Worm (Caenorhabditis elegans) whole organism, L4 larva: ENCODE results near the gene lido-4.

Experiments used
- D1046.2 ChIP-seq: fragments of 200-800 bp; sonication (Bioruptor generic); IDR thresholded peaks from 2 replicates; pipeline ENCODE4 v1.3.6; 2022; ENCODE audit warnings: missing genetic modification characterization, missing compliant biosample characterization
- F10B5.3 ChIP-seq: sonication (generic microtip); optimal IDR thresholded peaks from 2 replicates; lab custom pipeline; 2016; ENCODE audit warnings: mild to moderate bottlenecking, missing genetic modification characterization, missing compliant biosample characterization
- F44E2.7 ChIP-seq: fragments of 200-800 bp; sonication (Bioruptor generic); IDR thresholded peaks from 2 replicates; pipeline ENCODE4 v2.1.2; 2022; ENCODE audit warnings: missing genetic modification characterization, missing compliant biosample characterization
- F49E8.2 ChIP-seq: sonication (generic microtip); optimal IDR thresholded peaks from 2 replicates; lab custom pipeline; 2016; ENCODE audit warnings: missing compliant biosample characterization, mild to moderate bottlenecking, missing genetic modification characterization, borderline replicate concordance
- Y48G9A.11 ChIP-seq: fragments of 200-800 bp; sonication (Bioruptor generic); IDR thresholded peaks from 2 replicates; pipeline ENCODE4 v1.3.6; 2022; ENCODE audit warnings: missing genetic modification reagents, missing genetic modification characterization, missing compliant biosample characterization
- aha-1 ChIP-seq: fragments of 150-350 bp; peaks from one replicate; lab custom pipeline; 2014; ENCODE audit warnings: missing biosample characterization, missing genetic modification characterization
- aly-2 ChIP-seq: sonication (generic microtip); optimal IDR thresholded peaks from 2 replicates; lab custom pipeline; 2018; ENCODE audit warnings: missing biosample characterization, missing genetic modification characterization
- arid-1 ChIP-seq: fragments of 200-800 bp; sonication (Bioruptor generic); conservative IDR thresholded peaks from 2 replicates; pipeline ENCODE4 v1.3.6; 2022; ENCODE audit warnings: missing genetic modification reagents, missing genetic modification characterization, missing compliant biosample characterization
- ceh-20 ChIP-seq: fragments of 200-800 bp; sonication (Bioruptor generic); IDR thresholded peaks from 2 replicates; pipeline ENCODE4 v1.3.6; 2022; ENCODE audit warnings: missing genetic modification reagents, missing genetic modification characterization, missing compliant biosample characterization
- daf-16 ChIP-seq, 3 experiments: sonication (generic microtip); optimal IDR thresholded peaks; 2 replicates each; lab custom pipeline; 2016 to 2017; ENCODE audit warnings: missing genetic modification characterization in 3 of 3, missing genetic modification reagents in 3 of 3, mild to moderate bottlenecking in 2 of 3, missing compliant biosample characterization in 2 of 3, missing biosample characterization in 1 of 3, moderate library complexity in 1 of 3
- daf-19 ChIP-seq: fragments of 200-800 bp; sonication (Bioruptor generic); conservative IDR thresholded peaks from 2 replicates; pipeline ENCODE4 v1.3.6; 2022; ENCODE audit warnings: missing genetic modification characterization, missing compliant biosample characterization
- dmd-6 ChIP-seq: fragments of 200-800 bp; sonication (Bioruptor generic); IDR thresholded peaks from 2 replicates; pipeline ENCODE4 v1.3.6; 2022; ENCODE audit warnings: missing genetic modification reagents, missing genetic modification characterization, missing compliant biosample characterization
- dmd-8 ChIP-seq: fragments of 200-800 bp; sonication (Bioruptor generic); IDR thresholded peaks from 2 replicates; pipeline ENCODE4 v1.3.6; 2022; ENCODE audit warnings: missing genetic modification characterization, missing compliant biosample characterization
- dmd-9 ChIP-seq: fragments of 200-800 bp; sonication (Bioruptor generic); IDR thresholded peaks from 2 replicates; pipeline ENCODE4 v1.3.6; 2022; ENCODE audit warnings: missing genetic modification reagents, missing genetic modification characterization, missing compliant biosample characterization
- dpl-1 ChIP-seq: fragments of 150-350 bp; optimal IDR thresholded peaks from 2 replicates; lab custom pipeline; 2014; ENCODE audit warnings: missing biosample characterization, missing genetic modification reagents, missing genetic modification characterization
- dve-1 ChIP-seq: sonication (generic microtip); optimal IDR thresholded peaks from 2 replicates; lab custom pipeline; 2017; ENCODE audit warnings: antibody characterized with exemption, mild to moderate bottlenecking, missing genetic modification characterization, missing compliant biosample characterization; ENCODE audit not compliant: insufficient read depth
- egl-27 ChIP-seq: sonication (generic microtip); optimal IDR thresholded peaks from 3 replicates; lab custom pipeline; 2017; ENCODE audit warnings: missing biosample characterization, missing genetic modification reagents, missing genetic modification characterization
- hlh-11 ChIP-seq: fragments of 200-800 bp; sonication (Bioruptor generic); optimal IDR thresholded peaks from 2 replicates; lab custom pipeline; 2018; ENCODE audit warnings: mild to moderate bottlenecking, missing genetic modification characterization, missing compliant biosample characterization
- hlh-30 ChIP-seq: sonication (generic microtip); optimal IDR thresholded peaks from 2 replicates; lab custom pipeline; 2017; ENCODE audit warnings: antibody characterized with exemption, mild to moderate bottlenecking, missing genetic modification characterization, missing compliant biosample characterization; ENCODE audit not compliant: insufficient read depth
- hmg-1.1 ChIP-seq: fragments of 200-800 bp; sonication (Bioruptor generic); IDR thresholded peaks from 2 replicates; pipeline ENCODE4 v1.3.6; 2022; ENCODE audit warnings: missing genetic modification reagents, missing genetic modification characterization, missing compliant biosample characterization
- jun-1 ChIP-seq: fragments of 150-350 bp; optimal IDR thresholded peaks from 2 replicates; lab custom pipeline; 2014; ENCODE audit warnings: missing biosample characterization, missing genetic modification reagents, missing genetic modification characterization
- lin-1 ChIP-seq: fragments of 200-800 bp; sonication (Bioruptor generic); IDR thresholded peaks from 2 replicates; pipeline ENCODE4 v1.3.6; 2022; ENCODE audit warnings: missing genetic modification reagents, missing genetic modification characterization, missing compliant biosample characterization
- lsy-2 ChIP-seq, 2 experiments: fragments of 150-350 bp in 1 of 2; sonication (generic microtip) in 1 of 2; optimal IDR thresholded peaks; 2 replicates each; lab custom pipeline; 2014 to 2017; ENCODE audit warnings: missing biosample characterization in 2 of 2, missing genetic modification characterization in 2 of 2
- madf-9 ChIP-seq: fragments of 200-800 bp; sonication (Bioruptor generic); conservative IDR thresholded peaks from 2 replicates; pipeline ENCODE4 v1.3.6; 2022; ENCODE audit warnings: missing genetic modification reagents, missing genetic modification characterization, missing compliant biosample characterization
- mdl-1 ChIP-seq, 2 experiments: fragments of 150-350 bp in 1 of 2; sonication (generic microtip) in 1 of 2; optimal IDR thresholded peaks; 2 replicates each; lab custom pipeline; 2014 to 2017; ENCODE audit warnings: missing biosample characterization in 2 of 2, missing genetic modification characterization in 2 of 2
- mep-1 ChIP-seq: fragments of 150-350 bp; sonication (generic microtip); optimal IDR thresholded peaks from 3 replicates; lab custom pipeline; 2014; ENCODE audit warnings: missing biosample characterization, missing genetic modification characterization
- nhr-10 ChIP-seq: fragments of 150-350 bp; optimal IDR thresholded peaks from 2 replicates; lab custom pipeline; 2014; ENCODE audit warnings: missing biosample characterization, missing genetic modification characterization
- nhr-102 ChIP-seq: sonication (generic microtip); optimal IDR thresholded peaks from 2 replicates; lab custom pipeline; 2016; ENCODE audit warnings: mild to moderate bottlenecking, missing genetic modification characterization, moderate library complexity, missing compliant biosample characterization
- nhr-11 ChIP-seq: fragments of 150-350 bp; optimal IDR thresholded peaks from 2 replicates; lab custom pipeline; 2014; ENCODE audit warnings: missing biosample characterization, missing genetic modification characterization
- nhr-237 ChIP-seq: sonication (generic microtip); optimal IDR thresholded peaks from 2 replicates; lab custom pipeline; 2017; ENCODE audit warnings: missing biosample characterization, missing genetic modification characterization
- nhr-25 ChIP-seq: sonication (generic microtip); optimal IDR thresholded peaks from 2 replicates; lab custom pipeline; 2017; ENCODE audit warnings: missing genetic modification characterization, mild to moderate bottlenecking, missing compliant biosample characterization, antibody characterized with exemption, moderate library complexity, borderline replicate concordance; ENCODE audit not compliant: insufficient read depth
- nhr-28 ChIP-seq: fragments of 150-350 bp; optimal IDR thresholded peaks from 2 replicates; lab custom pipeline; 2014; ENCODE audit warnings: missing biosample characterization, missing genetic modification characterization
- nhr-42 ChIP-seq: fragments of 200-800 bp; sonication (Bioruptor generic); IDR thresholded peaks from 2 replicates; pipeline ENCODE4 v1.3.6; 2022; ENCODE audit warnings: missing genetic modification characterization, missing compliant biosample characterization
- nhr-48 ChIP-seq: sonication (generic microtip); optimal IDR thresholded peaks from 2 replicates; lab custom pipeline; 2016; ENCODE audit warnings: mild to moderate bottlenecking, missing genetic modification characterization, missing compliant biosample characterization
- nhr-6 ChIP-seq: fragments of 150-350 bp; optimal IDR thresholded peaks from 2 replicates; lab custom pipeline; 2014; ENCODE audit warnings: missing biosample characterization, missing genetic modification characterization
- nhr-77 ChIP-seq: fragments of 150-350 bp; optimal IDR thresholded peaks from 2 replicates; lab custom pipeline; 2014; ENCODE audit warnings: missing biosample characterization, missing genetic modification characterization
- pha-4 ChIP-seq, 2 experiments: fragments of 150-350 bp in 1 of 2; fragments of 200-800 bp in 1 of 2; sonication (Bioruptor generic) in 1 of 2; IDR thresholded peaks in 1 of 2; optimal IDR thresholded peaks in 1 of 2; 2 replicates each; pipeline versions ENCODE4 v1.3.6 to Lab custom; 2014 to 2022; ENCODE audit warnings: missing genetic modification characterization in 2 of 2, missing genetic modification reagents in 2 of 2, missing biosample characterization in 1 of 2, missing compliant biosample characterization in 1 of 2
- php-3 ChIP-seq: fragments of 200-800 bp; sonication (Bioruptor generic); IDR thresholded peaks from 2 replicates; pipeline ENCODE4 v1.3.6; 2022; ENCODE audit warnings: missing genetic modification reagents, missing genetic modification characterization, missing compliant biosample characterization
- pqm-1 ChIP-seq: sonication (generic microtip); optimal IDR thresholded peaks from 2 replicates; lab custom pipeline; 2017; ENCODE audit warnings: missing biosample characterization, missing genetic modification characterization
- rbr-2 ChIP-seq: sonication (generic microtip); optimal IDR thresholded peaks from 2 replicates; lab custom pipeline; 2016; ENCODE audit warnings: missing genotype, missing genetic modification characterization, missing compliant biosample characterization
- sdz-12 ChIP-seq: fragments of 200-800 bp; sonication (Bioruptor generic); optimal IDR thresholded peaks from 2 replicates; lab custom pipeline; 2018; ENCODE audit warnings: mild to moderate bottlenecking, missing genetic modification characterization, missing compliant biosample characterization
- skn-1 ChIP-seq: fragments of 150-350 bp; optimal IDR thresholded peaks from 2 replicates; lab custom pipeline; 2014; ENCODE audit warnings: missing biosample characterization, missing genetic modification characterization
- spr-1 ChIP-seq: sonication (generic microtip); optimal IDR thresholded peaks from 2 replicates; lab custom pipeline; 2016; ENCODE audit warnings: mild to moderate bottlenecking, missing genetic modification characterization, missing compliant biosample characterization
- unc-62 ChIP-seq, 3 experiments: fragments of 150-350 bp in 1 of 3; sonication (generic microtip); optimal IDR thresholded peaks in 2 of 3; peaks in 1 of 3; 1 replicate in 1 of 3; 2 replicates in 2 of 3; lab custom pipeline; 2014 to 2017; ENCODE audit warnings: missing biosample characterization in 3 of 3, missing genetic modification characterization in 3 of 3, missing genetic modification reagents in 3 of 3, missing genotype in 1 of 3
- zag-1 ChIP-seq: fragments of 150-350 bp; optimal IDR thresholded peaks from 2 replicates; lab custom pipeline; 2014; ENCODE audit warnings: missing biosample characterization, missing genetic modification characterization
- zfp-3 ChIP-seq: fragments of 200-800 bp; sonication (Bioruptor generic); conservative IDR thresholded peaks from 2 replicates; pipeline ENCODE4 v1.3.6; 2022; ENCODE audit warnings: missing genetic modification reagents, missing genetic modification characterization, missing compliant biosample characterization

Gene lido-4

ce11 chrX:17138060-17138557 lies 30.5 kb upstream of the lido-4 start, which contains the start of gene cnp-3 (continued):
- TF ChIP-seq arid-1 (GFP tag; lab: Robert Waterston, UW), result no peak
- no peak for TF ChIP-seq pha-4 (GFP tag; IDR thresholded peaks at IDR 0.05; lab: Robert Waterston, UW)
- TF ChIP-seq pha-4 (tag; optimal IDR thresholded peaks at IDR 0.05; lab: Kevin White, UChicago), result no peak
- peak; percentile 81 for TF ChIP-seq hlh-11 (tag; lab: Kevin White, UChicago)
- no peak for TF ChIP-seq nhr-10 (tag; lab: Kevin White, UChicago)
- no peak for TF ChIP-seq F49E8.2
- peak; percentile 5 for TF ChIP-seq nhr-48 (tag; lab: Kevin White, UChicago)
- TF ChIP-seq nhr-42 (GFP tag; lab: Robert Waterston, UW), result no peak
- TF ChIP-seq nhr-102 (tag; lab: Kevin White, UChicago), result peak; percentile 11
- TF ChIP-seq D1046.2 (GFP tag; lab: Robert Waterston, UW), result no peak
- TF ChIP-seq F44E2.7 (GFP tag; lab: Robert Waterston, UW), result no peak
- no peak for TF ChIP-seq dmd-8 (GFP tag; lab: Robert Waterston, UW)

- TF ChIP-seq F10B5.3 (tag; lab: Kevin White, UChicago), result no peak
- TF ChIP-seq dpl-1 (GFP tag; lab: Kevin White, UChicago), result no peak
- peak; percentile 37 for TF ChIP-seq nhr-102 (tag; lab: Kevin White, UChicago)
- TF ChIP-seq aha-1 (tag; lab: Kevin White, UChicago), result peak; percentile 98
- no peak for TF ChIP-seq sdz-12
- TF ChIP-seq skn-1, result no peak
- peak; percentile 70 for TF ChIP-seq mep-1 (tag; lab: Kevin White, UChicago)
- no peak for TF ChIP-seq spr-1
- peak; percentile 52 for TF ChIP-seq hlh-30 (tag; lab: Kevin White, UChicago)
- no peak for TF ChIP-seq nhr-6 (tag; lab: Kevin White, UChicago)
- no peak for TF ChIP-seq ceh-20 (GFP tag; lab: Robert Waterston, UW)
- peak in 1 of 2 experiments; percentile 47 for TF ChIP-seq lsy-2 (tag; optimal IDR thresholded peaks at IDR 0.05; lab: Kevin White, UChicago)
- no peak for TF ChIP-seq nhr-11
- no peak for TF ChIP-seq madf-9 (GFP tag; lab: Robert Waterston, UW)
- TF ChIP-seq nhr-28 (tag; lab: Kevin White, UChicago), result peak; percentile 59
- peak; percentile 34 for TF ChIP-seq pqm-1 (tag; lab: Kevin White, UChicago)
- peak; percentile 85 for TF ChIP-seq dve-1 (tag; lab: Kevin White, UChicago)
- no peak for TF ChIP-seq aly-2 (tag; lab: Kevin White, UChicago)
- TF ChIP-seq hlh-11 (tag; lab: Kevin White, UChicago), result peak; percentile 41
- TF ChIP-seq zfp-3 (GFP tag; lab: Robert Waterston, UW), result 0 out of 2 replicates have a peak, but pooled peaks have one; percentile 35
- TF ChIP-seq unc-62 (GFP tag; optimal IDR thresholded peaks at IDR 0.05 in 1 of 2; lab: Kevin White, UChicago), result peak in 1 of 2 experiments; percentile 75
- no peak for TF ChIP-seq unc-62 (tag; optimal IDR thresholded peaks at IDR 0.05; lab: Kevin White, UChicago)
- TF ChIP-seq dmd-6, result peak; percentile 37; the same call in 1 of the 2 replicates
- TF ChIP-seq Y48G9A.11 (GFP tag; lab: Robert Waterston, UW), result no peak
- no peak for TF ChIP-seq daf-16 (GFP tag; optimal IDR thresholded peaks at IDR 0.05; lab: Kevin White, UChicago)
- peak; percentile 73 for TF ChIP-seq daf-16 (tag; optimal IDR thresholded peaks at IDR 0.05; lab: Kevin White, UChicago)
- peak; percentile 56 for TF ChIP-seq nhr-77 (tag; lab: Kevin White, UChicago)
- 0 out of 2 replicates have a peak, but pooled peaks have one; percentile 10 for TF ChIP-seq lin-1 (GFP tag; lab: Robert Waterston, UW)
- 0 out of 2 replicates have a peak, but pooled peaks have one; percentile 0 for TF ChIP-seq php-3 (GFP tag; lab: Robert Waterston, UW)
These were observed 28.1 kb upstream of the lido-4 start for ce11 chrX:17135704-17136103.

- TF ChIP-seq nhr-25 (tag; lab: Kevin White, UChicago) (no peak), mdl-1 (tag; optimal IDR thresholded peaks at IDR 0.05; lab: Kevin White, UChicago) (no peak), nhr-237 (tag; lab: Kevin White, UChicago) (no peak), dmd-9 (GFP tag; lab: Robert Waterston, UW) (no peak), mep-1 (tag; lab: Kevin White, UChicago) (no peak), php-3 (GFP tag; lab: Robert Waterston, UW) (no peak), nhr-10 (tag; lab: Kevin White, UChicago) (no peak), hmg-1.1 (GFP tag; lab: Robert Waterston, UW) (no peak), zag-1 (tag; lab: Kevin White, UChicago) (no peak), F49E8.2 (no peak), egl-27 (tag; lab: Kevin White, UChicago) (no peak), daf-19 (GFP tag; lab: Robert Waterston, UW) (no peak), rbr-2 (no peak), Y48G9A.11 (GFP tag; lab: Robert Waterston, UW) (no peak), jun-1 (no peak)
These were observed 26.9 kb upstream of the lido-4 start, which contains the start of gene K09E3.7 for ce11 chrX:17134427-17134826. TSS of gene K09E3.7 (minus strand) at chrX:17134527.
